Worm (Caenorhabditis elegans): ENCODE measurements around the gene C09G1.5.
A peak's percentile ranks its signal among the peaks of the same experiment; 100 is the strongest.

The C09G1.5 gene

DNA sequence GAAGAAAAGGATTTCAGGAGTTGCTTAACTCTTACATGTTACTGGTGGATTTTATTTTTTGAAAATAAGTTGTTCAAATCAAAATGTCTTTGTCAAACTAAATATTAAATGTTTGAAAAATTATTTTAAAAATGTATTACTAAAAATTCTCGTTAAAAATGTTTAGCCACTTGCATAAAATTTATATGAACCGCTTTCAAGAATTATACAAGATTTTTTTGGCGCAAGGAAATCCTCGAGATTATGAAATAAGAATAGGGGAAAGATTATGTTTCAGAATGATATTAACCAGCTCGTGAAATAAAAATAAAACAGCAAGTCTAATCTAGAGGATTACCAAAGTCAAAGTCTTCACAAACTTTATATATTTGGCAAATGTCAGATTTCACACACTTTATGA, 24.4 kb downstream of the C09G1.5 start (continued):
- TF ChIP-seq fkh-10 (GFP tag; optimal IDR thresholded peaks at IDR 0.05), result peak; percentile 69
- TF ChIP-seq R02D3.7 (tag; optimal IDR thresholded peaks at IDR 0.05), result no peak
- no peak for TF ChIP-seq lsy-2 (tag; optimal IDR thresholded peaks at IDR 0.05)
- TF ChIP-seq nhr-6 (tag; optimal IDR thresholded peaks at IDR 0.05), result peak; percentile 54
- peak; percentile 73 for TF ChIP-seq zip-2 (tag; optimal IDR thresholded peaks at IDR 0.05)

ce11 chrX:15988577-15988976, 29.7 kb downstream of the C09G1.5 start:
- TF ChIP-seq mxl-2 (GFP tag; conservative IDR thresholded peaks at IDR 0.05) (no peak), snpc-1.2 (GFP tag; IDR thresholded peaks at IDR 0.05) (no peak), lsy-2 (tag; optimal IDR thresholded peaks at IDR 0.05) (no peak), ZK546.5 (tag; optimal IDR thresholded peaks at IDR 0.05) (no peak), php-3 (GFP tag; IDR thresholded peaks at IDR 0.05) (no peak), unc-130 (GFP tag; optimal IDR thresholded peaks at IDR 0.05) (no peak), mep-1 (tag; optimal IDR thresholded peaks at IDR 0.05) (no peak), nhr-102 (tag; optimal IDR thresholded peaks at IDR 0.05) (no peak), dpl-1 (GFP tag; optimal IDR thresholded peaks at IDR 0.05) (no peak), dmd-9 (GFP tag; IDR thresholded peaks at IDR 0.05) (no peak), lin-13 (GFP tag; optimal IDR thresholded peaks at IDR 0.05) (no peak), nhr-42 (GFP tag; IDR thresholded peaks at IDR 0.05) (no peak), lin-15B (tag; optimal IDR thresholded peaks at IDR 0.05) (no peak), Y105C5A.15 (GFP tag; IDR thresholded peaks at IDR 0.05) (no peak), dmd-6 (GFP tag; IDR thresholded peaks at IDR 0.05) (no peak)

DNA sequence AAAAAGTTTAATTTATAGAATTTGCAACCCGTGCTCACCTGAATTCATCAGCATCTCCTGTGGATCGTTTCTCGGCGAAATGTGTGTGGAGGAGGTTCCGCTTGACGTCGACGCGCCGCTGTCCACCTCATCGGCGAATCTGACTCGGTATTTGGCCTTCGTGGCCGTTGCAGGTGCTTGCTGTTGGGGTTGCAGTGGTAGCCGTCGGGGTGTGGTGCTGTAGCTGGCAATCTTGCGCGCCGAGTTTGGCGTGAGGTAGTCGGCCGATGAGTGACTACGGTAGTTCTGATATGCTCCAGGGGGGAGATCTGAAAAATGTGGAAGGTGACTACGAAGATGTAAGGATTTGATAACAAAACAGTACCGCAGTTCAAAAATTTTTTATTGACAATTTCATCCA, 33.9 kb downstream of the C09G1.5 start:
- TF ChIP-seq lsy-2 (tag; optimal IDR thresholded peaks at IDR 0.05) (no peak), ceh-32 (tag; optimal IDR thresholded peaks at IDR 0.05; ENCODE audit: poor library complexity) (no peak), unc-130 (GFP tag; optimal IDR thresholded peaks at IDR 0.05) (no peak), hif-1 (tag; optimal IDR thresholded peaks at IDR 0.05) (no peak), set-16 (GFP tag; IDR thresholded peaks at IDR 0.05) (peak; percentile 82), dmd-6 (GFP tag; IDR thresholded peaks at IDR 0.05) (no peak), Y5F2A.4 (GFP tag; optimal IDR thresholded peaks at IDR 0.05) (no peak), dpl-1 (GFP tag; optimal IDR thresholded peaks at IDR 0.05) (no peak), duxl-1 (tag; optimal IDR thresholded peaks at IDR 0.05; ENCODE audit: poor library complexity) (no peak), skn-1 (tag; optimal IDR thresholded peaks at IDR 0.05) (no peak), unc-39 (tag; optimal IDR thresholded peaks at IDR 0.05) (no peak), tra-1 (GFP tag; IDR thresholded peaks at IDR 0.05) (no peak), nhr-111 (GFP tag; optimal IDR thresholded peaks at IDR 0.05) (no peak), egl-43 (GFP tag; IDR thresholded peaks at IDR 0.05) (0 out of 2 replicates have a peak, but pooled peaks have one; percentile 7), aha-1 (tag) (peak; percentile 21), D1046.2 (GFP tag; IDR thresholded peaks at IDR 0.05) (0 out of 2 replicates have a peak, but pooled peaks have one; percentile 52), dmd-8 (GFP tag; IDR thresholded peaks at IDR 0.05) (no peak), spr-3 (GFP tag; optimal IDR thresholded peaks at IDR 0.05) (no peak), php-3 (GFP tag; IDR thresholded peaks at IDR 0.05) (no peak), tag-97 (GFP tag; IDR thresholded peaks at IDR 0.05) (no peak), daf-12 (tag; optimal IDR thresholded peaks at IDR 0.05) (no peak), fkh-10 (GFP tag; optimal IDR thresholded peaks at IDR 0.05) (no peak)

ce11 chrX:15993916-15994315, 35.0 kb downstream of the C09G1.5 start:
- TF ChIP-seq dmd-8 (GFP tag; IDR thresholded peaks at IDR 0.05) (no peak), mes-2 (tag; optimal IDR thresholded peaks at IDR 0.05; ENCODE audit: poor library complexity, severe bottlenecking) (no peak), egl-43 (GFP tag; IDR thresholded peaks at IDR 0.05) (no peak), mdl-1 (tag; optimal IDR thresholded peaks at IDR 0.05) (peak in 1 of 2 experiments; percentile 25), tag-97 (GFP tag; IDR thresholded peaks at IDR 0.05) (no peak), zip-2 (tag; optimal IDR thresholded peaks at IDR 0.05) (no peak), egl-27 (tag; optimal IDR thresholded peaks at IDR 0.05) (no peak), lir-3 (tag; optimal IDR thresholded peaks at IDR 0.05) (no peak), nhr-28 (tag; optimal IDR thresholded peaks at IDR 0.05) (no peak), Y48G9A.11 (GFP tag; IDR thresholded peaks at IDR 0.05) (no peak), nhr-76 (tag; optimal IDR thresholded peaks at IDR 0.05) (no peak), ama-1 (optimal IDR thresholded peaks at IDR 0.05) (no peak), ztf-11 (tag; optimal IDR thresholded peaks at IDR 0.05) (no peak), F26F4.8 (GFP tag; conservative IDR thresholded peaks at IDR 0.05) (no peak), cey-2 (tag; optimal IDR thresholded peaks at IDR 0.05; ENCODE audit: borderline replicate concordance, insufficient read depth) (no peak), hlh-30 (tag; optimal IDR thresholded peaks at IDR 0.05; ENCODE audit: insufficient read depth) (peak; percentile 12), mep-1 (tag; optimal IDR thresholded peaks at IDR 0.05) (peak; percentile 24), lsy-2 (tag; optimal IDR thresholded peaks at IDR 0.05) (peak in 1 of 2 experiments; percentile 18)
